Worm (Caenorhabditis elegans): ENCODE data around the gene pept-1.
A peak's percentile ranks its signal among the peaks of the same experiment; 100 is the strongest.

pept-1 gene

DNA sequence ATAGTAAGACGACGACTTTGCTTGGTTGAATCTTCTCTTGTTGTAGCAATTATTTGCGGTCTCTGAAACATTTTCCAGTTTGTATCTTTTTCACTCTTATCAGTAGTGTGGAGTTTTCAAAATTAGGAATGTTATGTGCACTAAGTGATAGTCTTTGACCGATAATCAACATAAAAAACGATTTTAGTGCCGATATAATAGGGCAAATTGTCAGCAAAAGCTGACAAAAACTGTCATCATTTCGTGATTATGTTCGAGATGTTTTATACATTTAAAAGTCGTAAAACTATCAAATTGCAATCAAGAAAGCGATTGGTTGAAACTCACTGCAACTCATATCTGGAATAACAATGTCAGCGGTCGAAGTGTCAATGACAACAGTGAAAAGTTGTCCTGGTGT, 11.4 kb upstream of the pept-1 start:
- TF ChIP-seq Y22D7AL.16 (tag; optimal IDR thresholded peaks at IDR 0.05) (no peak), sox-2 (GFP tag; IDR thresholded peaks at IDR 0.05) (no peak), ceh-2 (tag; optimal IDR thresholded peaks at IDR 0.05) (no peak), C38D4.7 (GFP tag; optimal IDR thresholded peaks at IDR 0.05) (no peak), elt-4 (tag; optimal IDR thresholded peaks at IDR 0.05) (no peak), fkh-10 (GFP tag; optimal IDR thresholded peaks at IDR 0.05) (no peak), ceh-9 (tag; optimal IDR thresholded peaks at IDR 0.05) (no peak), syd-9 (tag; optimal IDR thresholded peaks at IDR 0.05) (no peak)

ce11 chrX:6446564-6446963, 10.1 kb upstream of the pept-1 start, which contains the start of gene asp-14:
Gene asp-14, minus strand, starts transcription at chrX:6446664.
- TF ChIP-seq ceh-18 (tag; optimal IDR thresholded peaks at IDR 0.05): no peak
- no peak for TF ChIP-seq ceh-14 (tag; optimal IDR thresholded peaks at IDR 0.05)
- no peak for TF ChIP-seq hlh-6 (tag; optimal IDR thresholded peaks at IDR 0.05)
- no peak for TF ChIP-seq Y22D7AL.16 (tag; optimal IDR thresholded peaks at IDR 0.05)
- TF ChIP-seq elt-2 (tag; optimal IDR thresholded peaks at IDR 0.05): no peak
- no peak for TF ChIP-seq ceh-22 (tag; optimal IDR thresholded peaks at IDR 0.05)
- TF ChIP-seq unc-3 (GFP tag; conservative IDR thresholded peaks at IDR 0.05): no peak
- TF ChIP-seq unc-3 (tag; optimal IDR thresholded peaks at IDR 0.05): no peak
- no peak for TF ChIP-seq tbx-7 (tag; optimal IDR thresholded peaks at IDR 0.05)

DNA sequence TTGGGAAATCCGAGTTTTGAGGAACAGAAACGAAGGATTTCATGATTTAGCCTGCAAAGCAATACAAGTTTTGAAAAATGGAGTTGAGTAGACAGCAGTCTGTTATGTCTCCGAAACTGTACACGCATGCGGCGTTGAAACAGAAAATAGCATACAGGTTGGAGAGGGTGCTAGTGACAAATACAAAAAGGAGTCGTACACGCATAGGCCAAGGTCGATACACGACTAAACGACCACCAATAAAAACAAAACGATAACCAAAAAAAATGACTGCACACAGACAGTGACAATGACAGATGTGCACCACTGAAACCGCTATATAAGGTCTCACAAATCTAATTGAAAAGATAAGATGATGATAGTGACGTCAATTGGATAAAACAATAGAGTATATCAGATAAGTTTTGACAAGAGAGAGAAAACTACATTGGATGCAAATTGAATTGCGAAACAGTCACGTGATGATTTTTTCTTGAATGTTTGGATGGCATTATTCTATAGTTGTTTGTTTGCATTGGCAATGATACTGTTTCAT, 7.7 kb upstream of the pept-1 start, which contains the start of gene fah-1:
fah-1 (minus strand) TSS at position 51 of the 535 bp plus-strand sequence.
- no peak for TF ChIP-seq pat-9 (tag; optimal IDR thresholded peaks at IDR 0.05)
- no peak for TF ChIP-seq pha-4 (tag; optimal IDR thresholded peaks at IDR 0.05)
- TF ChIP-seq rnt-1 (tag; optimal IDR thresholded peaks at IDR 0.05): no peak
- TF ChIP-seq Y22D7AL.16 (tag; optimal IDR thresholded peaks at IDR 0.05): no peak
- no peak for TF ChIP-seq unc-42 (tag; optimal IDR thresholded peaks at IDR 0.05)
- TF ChIP-seq npax-4 (tag; optimal IDR thresholded peaks at IDR 0.05): no peak
- TF ChIP-seq ceh-14 (tag; optimal IDR thresholded peaks at IDR 0.05): no peak
- TF ChIP-seq elt-4 (tag; optimal IDR thresholded peaks at IDR 0.05): no peak
- no peak for TF ChIP-seq fkh-6 (tag; optimal IDR thresholded peaks at IDR 0.05)
- no peak for TF ChIP-seq ama-1 (optimal IDR thresholded peaks at IDR 0.05)
- TF ChIP-seq fkh-10 (GFP tag; optimal IDR thresholded peaks at IDR 0.05): no peak
- peak; percentile 61 for TF ChIP-seq hlh-30 (tag; optimal IDR thresholded peaks at IDR 0.05; ENCODE audit: insufficient read depth)
- TF ChIP-seq elt-2 (tag; optimal IDR thresholded peaks at IDR 0.05): peak; percentile 22
- TF ChIP-seq sox-2 (GFP tag; IDR thresholded peaks at IDR 0.05): no peak
- no peak for TF ChIP-seq syd-9 (tag; optimal IDR thresholded peaks at IDR 0.05)
- no peak for TF ChIP-seq ztf-16 (tag; optimal IDR thresholded peaks at IDR 0.05)
- no peak for TF ChIP-seq ceh-24 (tag; optimal IDR thresholded peaks at IDR 0.05)
- no peak for TF ChIP-seq pha-2 (tag; optimal IDR thresholded peaks at IDR 0.05)

DNA sequence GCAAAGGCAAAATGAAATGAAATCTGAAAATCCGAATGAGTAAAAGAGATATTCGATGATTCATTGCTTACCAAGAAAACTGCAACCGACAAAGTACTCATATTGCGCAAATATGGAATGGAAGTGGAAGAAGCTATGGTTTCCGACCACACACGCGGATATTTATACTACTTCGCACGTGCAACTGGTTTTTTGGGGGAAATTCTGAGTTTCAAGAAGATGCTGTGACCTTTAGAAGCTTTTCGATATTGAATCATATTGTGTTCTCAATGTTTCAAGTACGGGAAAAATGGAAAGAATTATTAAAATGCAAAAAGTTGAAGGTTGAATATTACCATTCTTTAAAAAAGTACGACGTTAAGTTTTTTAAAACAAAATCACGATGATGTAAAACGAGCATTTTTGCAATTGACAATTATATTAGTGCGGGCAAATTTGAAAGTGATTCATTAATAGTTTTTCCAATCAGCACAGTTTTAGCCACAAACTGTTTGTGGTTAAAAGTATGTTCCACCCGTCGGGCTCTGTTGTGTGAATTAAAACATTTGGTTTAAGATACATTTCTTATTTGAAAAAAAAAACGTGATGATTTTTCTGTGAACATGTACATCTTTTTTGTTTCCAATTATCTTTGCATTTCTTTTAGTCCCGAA, 5.7 kb upstream of the pept-1 start, which contains the start of the genes grl-6 and K10C2.6:
grl-6 (minus strand) TSS at position 101 of the 653 bp plus-strand sequence.
K10C2.6 (plus strand) TSS at position 603 of the 653 bp plus-strand sequence.
- no peak for TF ChIP-seq lin-11 (tag; optimal IDR thresholded peaks at IDR 0.05)
- no peak for TF ChIP-seq hlh-8 (tag; optimal IDR thresholded peaks at IDR 0.05)
- no peak for TF ChIP-seq npax-4 (tag; optimal IDR thresholded peaks at IDR 0.05)
- TF ChIP-seq ceh-45 (GFP tag; IDR thresholded peaks at IDR 0.05): no peak
- no peak for TF ChIP-seq madf-2 (tag; optimal IDR thresholded peaks at IDR 0.05)
- no peak for TF ChIP-seq nhr-11 (tag; optimal IDR thresholded peaks at IDR 0.05)
- no peak for TF ChIP-seq ceh-2 (tag; optimal IDR thresholded peaks at IDR 0.05)
- TF ChIP-seq dmd-4 (tag; optimal IDR thresholded peaks at IDR 0.05; ENCODE audit: borderline replicate concordance): no peak

DNA sequence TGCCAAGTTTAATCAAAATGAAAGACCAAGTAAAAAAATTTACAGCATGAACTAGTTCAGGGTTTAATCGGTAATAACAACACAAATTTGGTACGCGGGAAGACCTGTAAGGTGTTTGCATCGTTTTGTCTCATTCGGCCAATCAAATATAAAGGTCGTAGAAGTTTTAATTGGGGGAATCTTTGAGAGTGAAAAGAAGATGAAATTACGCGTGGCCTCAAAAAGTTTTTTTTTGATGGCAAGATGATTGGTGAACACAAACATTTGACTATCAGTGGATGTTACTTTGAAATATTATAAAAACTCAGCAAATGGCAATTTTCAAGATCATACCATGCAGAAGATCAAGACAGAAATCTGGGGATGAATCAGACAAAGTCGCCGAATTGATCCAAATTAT, 1.5 kb upstream of the pept-1 start, which contains the start of gene nas-33:
nas-33 (minus strand) TSS at position 101 of the 400 bp plus-strand sequence.
- no peak for TF ChIP-seq ets-4 (tag; optimal IDR thresholded peaks at IDR 0.05)
- no peak for TF ChIP-seq ahr-1 (tag; optimal IDR thresholded peaks at IDR 0.05)
- no peak for TF ChIP-seq pros-1 (tag; optimal IDR thresholded peaks at IDR 0.05)
- TF ChIP-seq npax-4 (tag; optimal IDR thresholded peaks at IDR 0.05): no peak
- no peak for TF ChIP-seq unc-42 (tag; optimal IDR thresholded peaks at IDR 0.05)
- TF ChIP-seq pat-9 (tag; optimal IDR thresholded peaks at IDR 0.05): no peak
- TF ChIP-seq nhr-11 (tag; optimal IDR thresholded peaks at IDR 0.05): no peak
- TF ChIP-seq ceh-6 (GFP tag; optimal IDR thresholded peaks at IDR 0.05): no peak
- no peak for TF ChIP-seq ceh-31 (tag; optimal IDR thresholded peaks at IDR 0.05)
- no peak for TF ChIP-seq unc-3 (GFP tag; conservative IDR thresholded peaks at IDR 0.05)
- TF ChIP-seq unc-3 (tag; optimal IDR thresholded peaks at IDR 0.05): no peak
- no peak for TF ChIP-seq C38D4.7 (GFP tag; optimal IDR thresholded peaks at IDR 0.05)
- no peak for TF ChIP-seq fkh-6 (tag; optimal IDR thresholded peaks at IDR 0.05)
- no peak for TF ChIP-seq zip-5 (tag; optimal IDR thresholded peaks at IDR 0.05)
